Fruit fly (Drosophila melanogaster): ENCODE data around the gene LysRS.

The LysRS gene

dm6 chrX:9582659-9583317 lies 25.9 kb downstream of the LysRS start:
- TF ChIP-seq kay (GFP tag; ENCODE audit: borderline replicate concordance), result peak; percentile 79
- TF ChIP-seq CG7101 (tag; optimal IDR thresholded peaks at IDR 0.05), result peak; percentile 85
- TF ChIP-seq tj (GFP tag; optimal IDR thresholded peaks at IDR 0.05), result no peak
- peak; percentile 68 for TF ChIP-seq CG14711 (tag; optimal IDR thresholded peaks at IDR 0.05)
- TF ChIP-seq ovo (GFP tag; optimal IDR thresholded peaks at IDR 0.05), result peak; percentile 59
- peak; percentile 34 for TF ChIP-seq cic (GFP tag; optimal IDR thresholded peaks at IDR 0.05)
- TF ChIP-seq CG7045 (GFP tag; optimal IDR thresholded peaks at IDR 0.05), result peak; percentile 36
- peak; percentile 73 for TF ChIP-seq CG11617 (GFP tag; optimal IDR thresholded peaks at IDR 0.05)
- TF ChIP-seq Crg-1 (GFP tag; optimal IDR thresholded peaks at IDR 0.05), result peak; percentile 27
- no peak for TF ChIP-seq Clk (GFP tag; optimal IDR thresholded peaks at IDR 0.05)
- peak; percentile 48 for TF ChIP-seq CG5204 (GFP tag; optimal IDR thresholded peaks at IDR 0.05)
- peak; percentile 60 for TF ChIP-seq pad (GFP tag; optimal IDR thresholded peaks at IDR 0.05)
- TF ChIP-seq CG12768 (GFP tag; optimal IDR thresholded peaks at IDR 0.05), result peak; percentile 6
- no peak for TF ChIP-seq toe (GFP tag; optimal IDR thresholded peaks at IDR 0.05)
- no peak for TF ChIP-seq Mnt (GFP tag; optimal IDR thresholded peaks at IDR 0.05)
- no peak for TF ChIP-seq Hr96 (GFP tag; optimal IDR thresholded peaks at IDR 0.05)
- no peak for TF ChIP-seq bab1 (GFP tag; optimal IDR thresholded peaks at IDR 0.05)
- TF ChIP-seq CG1620 (GFP tag; optimal IDR thresholded peaks at IDR 0.05), result no peak
- TF ChIP-seq cnc (optimal IDR thresholded peaks at IDR 0.05), result peak; percentile 5 to 47
- peak; percentile 64 for TF ChIP-seq CG33017 (tag; optimal IDR thresholded peaks at IDR 0.05)

dm6 chrX:9581869-9582268 lies 26.8 kb downstream of the LysRS start:
- TF ChIP-seq ovo (GFP tag; optimal IDR thresholded peaks at IDR 0.05) (no peak), Mnt (GFP tag; optimal IDR thresholded peaks at IDR 0.05) (no peak), CG11617 (GFP tag; optimal IDR thresholded peaks at IDR 0.05) (no peak), CG33017 (tag; optimal IDR thresholded peaks at IDR 0.05) (no peak), CG12768 (GFP tag; optimal IDR thresholded peaks at IDR 0.05) (no peak), CG1620 (GFP tag; optimal IDR thresholded peaks at IDR 0.05) (no peak), CG7045 (GFP tag; optimal IDR thresholded peaks at IDR 0.05) (no peak), pad (GFP tag; optimal IDR thresholded peaks at IDR 0.05) (peak; percentile 3), cnc (optimal IDR thresholded peaks at IDR 0.05) (no peak), Clk (GFP tag; optimal IDR thresholded peaks at IDR 0.05) (no peak), cic (GFP tag; optimal IDR thresholded peaks at IDR 0.05) (peak; percentile 23), Crg-1 (GFP tag; optimal IDR thresholded peaks at IDR 0.05) (no peak), Hr96 (GFP tag; optimal IDR thresholded peaks at IDR 0.05) (no peak), tj (GFP tag; optimal IDR thresholded peaks at IDR 0.05) (peak; percentile 20), CG7101 (tag; optimal IDR thresholded peaks at IDR 0.05) (no peak), CG5204 (GFP tag; optimal IDR thresholded peaks at IDR 0.05) (no peak), bab1 (GFP tag; optimal IDR thresholded peaks at IDR 0.05) (peak; percentile 11), CG14711 (tag; optimal IDR thresholded peaks at IDR 0.05) (no peak), kay (GFP tag; ENCODE audit: borderline replicate concordance) (no peak), toe (GFP tag; optimal IDR thresholded peaks at IDR 0.05) (no peak)

DNA sequence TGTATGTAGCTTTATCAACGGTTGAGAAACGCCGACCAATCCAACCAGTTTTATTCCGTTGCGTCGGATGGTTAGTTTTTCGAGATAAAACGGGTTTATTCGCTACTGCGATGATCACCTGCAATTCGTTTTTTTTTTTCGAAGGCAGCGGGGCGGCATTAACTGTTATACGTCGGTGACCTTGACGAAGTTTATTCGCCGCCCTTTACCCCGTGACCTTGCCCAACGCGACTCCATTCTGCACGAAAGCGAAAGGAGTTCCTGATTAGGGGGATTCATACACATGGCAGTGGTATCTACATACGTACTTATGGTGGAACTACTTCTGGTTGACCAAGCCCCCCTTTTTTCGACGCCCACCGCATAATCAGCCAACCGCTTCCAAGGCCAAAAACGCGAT lies 28.1 kb downstream of the LysRS start:
- no peak for TF ChIP-seq ovo (GFP tag; optimal IDR thresholded peaks at IDR 0.05)
- no peak for TF ChIP-seq Clk (GFP tag; optimal IDR thresholded peaks at IDR 0.05)
- TF ChIP-seq toe (GFP tag; optimal IDR thresholded peaks at IDR 0.05), result no peak
- TF ChIP-seq CG33017 (tag; optimal IDR thresholded peaks at IDR 0.05), result no peak
- no peak for TF ChIP-seq bab1 (GFP tag; optimal IDR thresholded peaks at IDR 0.05)
- TF ChIP-seq tj (GFP tag; optimal IDR thresholded peaks at IDR 0.05), result no peak
- no peak for TF ChIP-seq CG12768 (GFP tag; optimal IDR thresholded peaks at IDR 0.05)
- no peak for TF ChIP-seq cic (GFP tag; optimal IDR thresholded peaks at IDR 0.05)
- no peak for TF ChIP-seq Hr96 (GFP tag; optimal IDR thresholded peaks at IDR 0.05)
- no peak for TF ChIP-seq CG5204 (GFP tag; optimal IDR thresholded peaks at IDR 0.05)
- TF ChIP-seq Mnt (GFP tag; optimal IDR thresholded peaks at IDR 0.05), result no peak
- TF ChIP-seq CG14711 (tag; optimal IDR thresholded peaks at IDR 0.05), result no peak
- TF ChIP-seq CG11617 (GFP tag; optimal IDR thresholded peaks at IDR 0.05), result no peak
- no peak for TF ChIP-seq CG7101 (tag; optimal IDR thresholded peaks at IDR 0.05)

DNA sequence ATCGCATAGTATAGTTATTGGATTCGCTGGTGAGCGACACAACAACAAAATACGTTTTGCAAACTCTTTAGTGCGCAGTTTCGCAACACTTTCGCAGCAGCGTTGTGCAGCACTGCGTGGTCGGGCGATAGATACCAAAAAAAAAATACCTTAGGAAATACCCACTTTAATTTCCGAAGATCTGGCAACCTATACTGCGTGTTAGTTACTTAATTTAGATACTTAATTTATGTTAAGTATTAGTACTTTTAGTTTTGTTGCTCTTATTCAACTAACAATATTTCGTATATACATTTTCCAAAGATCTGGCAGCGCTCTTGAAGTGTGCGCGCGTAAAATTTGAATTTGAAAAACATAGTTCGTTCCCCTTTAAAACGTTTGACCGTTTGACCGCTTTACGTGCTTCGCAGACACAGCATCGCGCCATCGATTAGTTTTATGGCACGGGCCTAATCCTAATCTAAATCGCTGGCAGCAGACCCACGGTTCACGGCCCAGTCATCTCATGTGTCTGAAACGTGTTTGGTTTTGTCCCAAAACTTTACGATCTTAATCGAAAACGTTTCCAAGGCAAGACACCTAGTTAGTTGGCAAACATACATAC lies 28.7 kb downstream of the LysRS start, which contains the start of gene LPCAT:
Gene LPCAT (minus strand): TSS at position 70 of the 604 bp plus-strand sequence.
- TF ChIP-seq CG11617 (GFP tag; optimal IDR thresholded peaks at IDR 0.05) (peak; percentile 40), ovo (GFP tag; optimal IDR thresholded peaks at IDR 0.05) (peak; percentile 51), Crg-1 (GFP tag; optimal IDR thresholded peaks at IDR 0.05) (peak; percentile 82), cnc (optimal IDR thresholded peaks at IDR 0.05) (no peak), CG14711 (tag; optimal IDR thresholded peaks at IDR 0.05) (peak; percentile 84), kay (GFP tag; ENCODE audit: borderline replicate concordance) (no peak), bab1 (GFP tag; optimal IDR thresholded peaks at IDR 0.05) (peak; percentile 90), toe (GFP tag; optimal IDR thresholded peaks at IDR 0.05) (peak; percentile 81), CG1620 (GFP tag; optimal IDR thresholded peaks at IDR 0.05) (peak; percentile 94), cic (GFP tag; optimal IDR thresholded peaks at IDR 0.05) (peak; percentile 31), Mnt (GFP tag; optimal IDR thresholded peaks at IDR 0.05) (peak; percentile 73), CG33017 (tag; optimal IDR thresholded peaks at IDR 0.05) (peak; percentile 50), pad (GFP tag; optimal IDR thresholded peaks at IDR 0.05) (peak; percentile 65), CG7045 (GFP tag; optimal IDR thresholded peaks at IDR 0.05) (peak; percentile 20), CG5204 (GFP tag; optimal IDR thresholded peaks at IDR 0.05) (peak; percentile 66), Hr96 (GFP tag; optimal IDR thresholded peaks at IDR 0.05) (peak; percentile 87), tj (GFP tag; optimal IDR thresholded peaks at IDR 0.05) (no peak), CG7101 (tag; optimal IDR thresholded peaks at IDR 0.05) (peak; percentile 80), Clk (GFP tag; optimal IDR thresholded peaks at IDR 0.05) (peak; percentile 60), CG12768 (GFP tag; optimal IDR thresholded peaks at IDR 0.05) (peak; percentile 56)

Data from whole organism, adult.